Fruit fly (Drosophila melanogaster) S2 (cell line): ENCODE measurements around the gene CG14434.

Source experiments
- CG8478 ChIP-seq: fragments of >200 bp; optimal IDR thresholded peaks from 2 replicates; lab custom pipeline; 2018
- CTCF ChIP-seq, 2 experiments: fragments of >200 bp; optimal IDR thresholded peaks; 2 replicates each; lab custom pipeline; 2018

DNA sequence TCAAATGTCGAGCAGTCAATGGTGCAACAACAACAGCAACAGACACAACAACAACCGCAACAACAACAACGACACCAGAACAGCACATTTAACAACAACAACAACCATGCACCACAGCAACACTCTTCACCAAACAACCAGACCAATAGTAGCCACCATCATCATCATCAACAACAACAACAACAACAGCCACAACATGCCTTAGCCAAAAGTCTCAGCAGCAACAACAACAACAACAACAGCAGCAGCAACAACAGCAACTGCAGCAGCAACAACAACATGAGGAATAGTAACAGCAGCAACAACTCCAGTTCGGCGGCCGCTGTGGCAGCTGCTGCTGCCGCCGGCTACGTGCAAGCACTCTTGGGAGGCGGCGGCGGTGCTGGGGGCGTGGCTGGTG, 9.3 kb upstream of the CG14434 start:
- TF ChIP-seq CTCF (optimal IDR thresholded peaks at IDR 0.05; lab: Kevin White, UChicago) (no peak), CG8478 (lab: Kevin White, UChicago) (no peak)
